Worm (Caenorhabditis elegans) whole organism, mixed stage, embryonic: ENCODE measurements around the gene clec-84.
"Not testable (repeated sequence)": the region's sequence is repeated elsewhere in the genome, so short reads cannot be mapped to it uniquely, and the experiment has no call there.

Experiments used
- mep-1 ChIP-seq: fragments of 150-350 bp; optimal IDR thresholded peaks from 2 replicates; lab custom pipeline; 2017; ENCODE audit warnings: missing biosample characterization, missing genetic modification reagents, missing genetic modification characterization, inconsistent platforms
- ztf-11 ChIP-seq: fragments of 150-350 bp; optimal IDR thresholded peaks from 2 replicates; lab custom pipeline; 2014; ENCODE audit warnings: missing biosample characterization, missing genetic modification characterization

DNA sequence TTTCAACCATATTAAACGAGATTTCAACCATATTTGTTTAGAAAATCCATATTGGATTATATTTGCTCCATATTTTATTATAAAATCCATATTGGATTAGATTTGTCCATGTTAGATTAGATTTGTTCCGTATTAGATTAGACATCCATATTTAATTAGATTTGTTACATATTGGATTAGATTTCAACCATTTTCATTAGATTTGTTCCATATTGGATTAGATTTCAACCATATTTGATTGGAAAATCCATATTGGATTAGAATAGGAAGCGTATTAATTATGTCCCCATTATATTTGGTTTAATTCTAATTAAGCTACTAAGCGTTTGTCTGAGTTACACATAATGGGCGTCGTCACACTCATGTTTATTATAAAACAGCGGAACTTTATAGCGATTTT lies 40.7 kb upstream of the clec-84 start, which contains the start of gene Y54G2A.44:
- not testable (repeated sequence) for TF ChIP-seq mep-1; ztf-11 (tag; lab: Kevin White, UChicago)
